Worm (Caenorhabditis elegans) whole organism, young adult: ENCODE measurements around the gene gnrr-7.

Experiments used
- B0019.2 ChIP-seq: fragments of 200-800 bp; sonication (Bioruptor generic); conservative IDR thresholded peaks from 2 replicates; pipeline ENCODE4 v1.3.6; 2022; ENCODE audit warnings: missing genetic modification reagents, missing genetic modification characterization, missing compliant biosample characterization
- B0035.1 ChIP-seq: sonication (generic microtip); optimal IDR thresholded peaks from 2 replicates; lab custom pipeline; 2016; ENCODE audit warnings: missing genetic modification characterization, mild to moderate bottlenecking, missing compliant biosample characterization, missing genotype, missing genetic modification reagents
- C06A6.2 ChIP-seq: fragments of 200-800 bp; sonication (Bioruptor generic); conservative IDR thresholded peaks from 2 replicates; pipeline ENCODE4 v1.3.6; 2022; ENCODE audit warnings: missing genetic modification characterization, missing compliant biosample characterization
- D2030.7 ChIP-seq: fragments of 200-800 bp; sonication (Bioruptor generic); IDR thresholded peaks from 2 replicates; pipeline ENCODE4 v1.3.6; 2022; ENCODE audit warnings: missing genetic modification reagents, missing genetic modification characterization, missing compliant biosample characterization
- F52B5.7 ChIP-seq: sonication (generic microtip); optimal IDR thresholded peaks from 2 replicates; lab custom pipeline; 2016; ENCODE audit warnings: mild to moderate bottlenecking, missing genetic modification characterization, missing compliant biosample characterization
- K12H6.12 ChIP-seq: fragments of 200-800 bp; sonication (Bioruptor generic); optimal IDR thresholded peaks from 2 replicates; lab custom pipeline; 2018; ENCODE audit warnings: mild to moderate bottlenecking, missing genetic modification characterization, missing compliant biosample characterization
- Y53G8AR.9 ChIP-seq: fragments of 200-800 bp; sonication (Bioruptor generic); conservative IDR thresholded peaks from 2 replicates; pipeline ENCODE4 v1.3.6; 2022; ENCODE audit warnings: missing genetic modification reagents, missing genetic modification characterization, missing compliant biosample characterization
- Y79H2A.3 ChIP-seq: fragments of 200-800 bp; sonication (Bioruptor generic); conservative IDR thresholded peaks from 2 replicates; pipeline ENCODE4 v1.3.6; 2022; ENCODE audit warnings: missing genetic modification reagents, missing genetic modification characterization, missing compliant biosample characterization
- ama-1 ChIP-seq, 3 experiments: fragments of 150-350 bp in 1 of 3; sonication (generic microtip) in 2 of 3; optimal IDR thresholded peaks; 2 replicates each; lab custom pipeline; 2014 to 2018; ENCODE audit warnings: missing biosample characterization in 2 of 3, missing genetic modification characterization in 2 of 3, missing genetic modification reagents in 2 of 3
- atf-7 ChIP-seq: sonication (generic microtip); optimal IDR thresholded peaks from 2 replicates; lab custom pipeline; 2017; ENCODE audit warnings: mild to moderate bottlenecking, missing genetic modification characterization, missing compliant biosample characterization
- attf-3 ChIP-seq: fragments of 200-800 bp; sonication (Bioruptor generic); conservative IDR thresholded peaks from 2 replicates; pipeline ENCODE4 v1.3.6; 2022; ENCODE audit warnings: missing genetic modification reagents, missing genetic modification characterization, missing compliant biosample characterization
- bed-2 ChIP-seq: fragments of 200-800 bp; sonication (Bioruptor generic); IDR thresholded peaks from 2 replicates; pipeline ENCODE4 v1.3.6; 2022; ENCODE audit warnings: missing genetic modification reagents, missing genetic modification characterization, missing compliant biosample characterization
- ceh-58 ChIP-seq: fragments of 200-800 bp; sonication (Bioruptor generic); IDR thresholded peaks from 2 replicates; pipeline ENCODE4 v1.3.6; 2022; ENCODE audit warnings: missing genetic modification characterization, missing compliant biosample characterization
- dox-1 ChIP-seq: fragments of 200-800 bp; sonication (Bioruptor generic); IDR thresholded peaks from 2 replicates; pipeline ENCODE4 v1.3.6; 2022; ENCODE audit warnings: missing genetic modification reagents, missing genetic modification characterization, missing compliant biosample characterization
- gei-17 ChIP-seq: fragments of 200-800 bp; sonication (Bioruptor generic); optimal IDR thresholded peaks from 2 replicates; lab custom pipeline; 2018; ENCODE audit warnings: mild to moderate bottlenecking, missing genetic modification characterization, missing compliant biosample characterization
- him-1 ChIP-seq: sonication (generic microtip); optimal IDR thresholded peaks from 2 replicates; lab custom pipeline; 2016; ENCODE audit warnings: missing genotype, missing genetic modification reagents, missing genetic modification characterization, missing compliant biosample characterization
- hmg-20 ChIP-seq: fragments of 200-800 bp; sonication (Bioruptor generic); IDR thresholded peaks from 2 replicates; pipeline ENCODE4 v1.3.6; 2022; ENCODE audit warnings: missing genetic modification reagents, missing genetic modification characterization, missing compliant biosample characterization
- let-607 ChIP-seq, 2 experiments: fragments of 200-800 bp in 1 of 2; sonication (Bioruptor generic) in 1 of 2; sonication (generic microtip) in 1 of 2; optimal IDR thresholded peaks; 2 replicates each; lab custom pipeline; 2016 to 2018; ENCODE audit warnings: mild to moderate bottlenecking in 2 of 2, missing compliant biosample characterization in 2 of 2, missing genetic modification characterization in 2 of 2, moderate library complexity in 2 of 2, missing genotype in 1 of 2
- lin-35 ChIP-seq, 3 experiments: fragments of 150-350 bp in 2 of 3; sonication (generic microtip) in 1 of 3; optimal IDR thresholded peaks; 2 replicates each; lab custom pipeline; 2014 to 2018; ENCODE audit warnings: missing biosample characterization in 3 of 3, missing genetic modification characterization in 3 of 3, missing genetic modification reagents in 3 of 3
- lin-40 ChIP-seq: sonication (generic microtip); optimal IDR thresholded peaks from 2 replicates; lab custom pipeline; 2016; ENCODE audit warnings: missing genetic modification characterization, mild to moderate bottlenecking, missing compliant biosample characterization, missing genotype, missing genetic modification reagents
- lin-54 ChIP-seq: fragments of 200-800 bp; sonication (Bioruptor generic); optimal IDR thresholded peaks from 2 replicates; lab custom pipeline; 2018; ENCODE audit warnings: mild to moderate bottlenecking, missing genetic modification characterization, missing compliant biosample characterization
- lir-1 ChIP-seq: fragments of 200-800 bp; sonication (Bioruptor generic); conservative IDR thresholded peaks from 2 replicates; pipeline ENCODE4 v1.3.6; 2022; ENCODE audit warnings: missing genetic modification reagents, missing genetic modification characterization, missing compliant biosample characterization
- lsy-27 ChIP-seq: sonication (generic microtip); optimal IDR thresholded peaks from 2 replicates; lab custom pipeline; 2017; ENCODE audit warnings: missing genetic modification characterization, mild to moderate bottlenecking, missing compliant biosample characterization, antibody characterized with exemption, missing genotype, borderline replicate concordance; ENCODE audit not compliant: insufficient read depth
- madf-10 ChIP-seq: sonication (generic microtip); optimal IDR thresholded peaks from 2 replicates; lab custom pipeline; 2016; ENCODE audit warnings: mild to moderate bottlenecking, missing genetic modification characterization, missing compliant biosample characterization
- madf-6 ChIP-seq: fragments of 200-800 bp; sonication (Bioruptor generic); IDR thresholded peaks from 2 replicates; pipeline ENCODE4 v1.3.6; 2022; ENCODE audit warnings: missing genetic modification reagents, missing genetic modification characterization, missing compliant biosample characterization
- mcd-1 ChIP-seq: fragments of 200-800 bp; sonication (Bioruptor generic); IDR thresholded peaks from 2 replicates; pipeline ENCODE4 v1.3.6; 2022; ENCODE audit warnings: missing genetic modification reagents, missing genetic modification characterization, missing compliant biosample characterization
- mel-28 ChIP-seq: sonication (generic microtip); optimal IDR thresholded peaks from 2 replicates; lab custom pipeline; 2016; ENCODE audit warnings: borderline replicate concordance, mild to moderate bottlenecking, missing genetic modification characterization, missing compliant biosample characterization
- mes-4 ChIP-seq: sonication (generic microtip); optimal IDR thresholded peaks from 2 replicates; lab custom pipeline; 2016; ENCODE audit warnings: missing genotype, missing genetic modification characterization, missing compliant biosample characterization
- nfyb-1 ChIP-seq: fragments of 200-800 bp; sonication (Bioruptor generic); IDR thresholded peaks from 2 replicates; pipeline ENCODE4 v1.3.6; 2022; ENCODE audit warnings: missing genetic modification reagents, missing genetic modification characterization, missing compliant biosample characterization
- nhr-179 ChIP-seq: sonication (generic microtip); optimal IDR thresholded peaks from 2 replicates; lab custom pipeline; 2016; ENCODE audit warnings: mild to moderate bottlenecking, missing genetic modification characterization, missing compliant biosample characterization
- nhr-80 ChIP-seq: sonication (generic microtip); optimal IDR thresholded peaks from 2 replicates; lab custom pipeline; 2016; ENCODE audit warnings: missing genetic modification characterization, missing compliant biosample characterization
- pbrm-1 ChIP-seq: fragments of 200-800 bp; sonication (Bioruptor generic); IDR thresholded peaks from 2 replicates; pipeline ENCODE4 v1.3.6; 2022; ENCODE audit warnings: missing genetic modification reagents, missing genetic modification characterization, missing compliant biosample characterization
- pha-4 ChIP-seq: fragments of 150-350 bp; sonication (generic microtip); optimal IDR thresholded peaks from 2 replicates; lab custom pipeline; 2014; ENCODE audit warnings: missing biosample characterization, missing genetic modification reagents, missing genetic modification characterization
- repo-1 ChIP-seq: sonication (generic microtip); optimal IDR thresholded peaks from 2 replicates; lab custom pipeline; 2017; ENCODE audit warnings: mild to moderate bottlenecking, missing genetic modification characterization, missing compliant biosample characterization
- snpc-1.3 ChIP-seq: sonication (generic microtip); optimal IDR thresholded peaks from 2 replicates; lab custom pipeline; 2017; ENCODE audit warnings: missing genetic modification characterization, mild to moderate bottlenecking, missing compliant biosample characterization, antibody characterized with exemption, moderate library complexity, missing genotype, missing genetic modification reagents; ENCODE audit not compliant: insufficient read depth
- somi-1 ChIP-seq: fragments of 200-800 bp; sonication (Bioruptor generic); optimal IDR thresholded peaks from 2 replicates; lab custom pipeline; 2018; ENCODE audit warnings: mild to moderate bottlenecking, missing genetic modification characterization, missing compliant biosample characterization
- tbp1 ChIP-seq: fragments of 200-800 bp; sonication (Bioruptor generic); optimal IDR thresholded peaks from 2 replicates; lab custom pipeline; 2018; ENCODE audit warnings: mild to moderate bottlenecking, missing genetic modification characterization, missing compliant biosample characterization
- tlf-1 ChIP-seq: fragments of 200-800 bp; sonication (Bioruptor generic); optimal IDR thresholded peaks from 2 replicates; lab custom pipeline; 2018; ENCODE audit warnings: mild to moderate bottlenecking, missing genetic modification characterization, missing compliant biosample characterization
- zim-3 ChIP-seq: sonication (generic microtip); optimal IDR thresholded peaks from 2 replicates; lab custom pipeline; 2017; ENCODE audit warnings: mild to moderate bottlenecking, missing genetic modification characterization, moderate library complexity, missing compliant biosample characterization

The gnrr-7 gene

ce11 chrX:11206953-11207352, 21.4 kb downstream of the gnrr-7 start, which contains the start of gene hst-2 (continued):
- TF ChIP-seq tlf-1 (peak; percentile 39), K12H6.12 (peak; percentile 42), hmg-20 (GFP tag; lab: Robert Waterston, UW) (no peak), madf-6 (GFP tag; lab: Robert Waterston, UW) (no peak), pha-4 (tag; lab: Kevin White, UChicago) (peak; percentile 61), Y53G8AR.9 (GFP tag; lab: Robert Waterston, UW) (peak; percentile 86), madf-10 (tag; lab: Kevin White, UChicago) (peak; percentile 24), mcd-1 (peak; percentile 70), bed-2 (GFP tag; lab: Robert Waterston, UW) (no peak), nhr-80 (tag; lab: Kevin White, UChicago) (peak; percentile 62), attf-3 (GFP tag; lab: Robert Waterston, UW) (no peak), lin-40 (tag; lab: Kevin White, UChicago) (peak; percentile 93), lir-1 (GFP tag; lab: Robert Waterston, UW) (0 out of 2 replicates have a peak, but pooled peaks have one; percentile 44), C06A6.2 (peak; percentile 72), somi-1 (peak; percentile 4), tbp1 (GFP tag; lab: Kevin White, UChicago) (peak; percentile 62), repo-1 (tag; lab: Kevin White, UChicago) (peak; percentile 41), nfyb-1 (GFP tag; lab: Robert Waterston, UW) (peak; percentile 77), dox-1 (GFP tag; lab: Robert Waterston, UW) (peak; percentile 70), lin-35 (GFP tag; optimal IDR thresholded peaks at IDR 0.05; lab: Kevin White, UChicago) (peak in 1 of 3 experiments; percentile 68), him-1 (tag; lab: Kevin White, UChicago) (no peak), lin-54 (GFP tag; lab: Kevin White, UChicago) (peak; percentile 48), gei-17 (GFP tag; lab: Kevin White, UChicago) (peak; percentile 72), F52B5.7 (tag; lab: Kevin White, UChicago) (no peak), let-607 (tag; optimal IDR thresholded peaks at IDR 0.05; lab: Kevin White, UChicago) (peak in 1 of 2 experiments; percentile 75), B0035.1 (peak; percentile 32), atf-7 (peak; percentile 13)
- TF ChIP-seq, all 124 proteins: peak for 35

ce11 chrX:11208788-11209187, 23.2 kb downstream of the gnrr-7 start, which contains the start of gene C34F6.5:
C34F6.5 (minus strand) TSS chrX:11208888.
- no peak for TF ChIP-seq Y79H2A.3
- no peak for TF ChIP-seq lsy-27 (tag; lab: Kevin White, UChicago)
- no peak for TF ChIP-seq pbrm-1
- no peak for TF ChIP-seq mel-28 (tag; lab: Kevin White, UChicago)
- no peak for TF ChIP-seq zim-3 (tag; lab: Kevin White, UChicago)
- TF ChIP-seq ama-1 (optimal IDR thresholded peaks at IDR 0.05; lab: Kevin White, UChicago), result no peak
- no peak for TF ChIP-seq ama-1 (GFP tag; optimal IDR thresholded peaks at IDR 0.05; lab: Kevin White, UChicago)
- peak; percentile 58 for TF ChIP-seq nhr-80 (tag; lab: Kevin White, UChicago)
- no peak for TF ChIP-seq ceh-58
- TF ChIP-seq B0019.2 (GFP tag; lab: Robert Waterston, UW), result no peak
- no peak for TF ChIP-seq mes-4 (tag; lab: Kevin White, UChicago)
- TF ChIP-seq dox-1 (GFP tag; lab: Robert Waterston, UW), result 0 out of 2 replicates have a peak, but pooled peaks have one; percentile 43
- no peak for TF ChIP-seq snpc-1.3 (tag; lab: Kevin White, UChicago)
- no peak for TF ChIP-seq nhr-179 (tag; lab: Kevin White, UChicago)
- TF ChIP-seq D2030.7 (GFP tag; lab: Robert Waterston, UW), result no peak
